Worm (Caenorhabditis elegans): ENCODE measurements around the gene arrd-18.

Gene arrd-18

ce11 chrV:3357106-3357505 lies 45.2 kb upstream of the arrd-18 start, which contains the start of gene scrm-3:
Gene scrm-3 (minus strand): TSS chrV:3357206.
- no peak for TF ChIP-seq hlh-11 (tag; optimal IDR thresholded peaks at IDR 0.05)
- TF ChIP-seq ZK337.2 (GFP tag; IDR thresholded peaks at IDR 0.05), result no peak
- no peak for TF ChIP-seq Y48G9A.11 (GFP tag; IDR thresholded peaks at IDR 0.05)
- TF ChIP-seq Y5F2A.4 (GFP tag; optimal IDR thresholded peaks at IDR 0.05), result no peak
- TF ChIP-seq Y105C5A.15 (GFP tag; IDR thresholded peaks at IDR 0.05), result no peak
- no peak for TF ChIP-seq mxl-3 (GFP tag; optimal IDR thresholded peaks at IDR 0.05)
- TF ChIP-seq nhr-10 (tag; optimal IDR thresholded peaks at IDR 0.05), result no peak
- TF ChIP-seq F26F4.8 (GFP tag; conservative IDR thresholded peaks at IDR 0.05), result no peak
- no peak for TF ChIP-seq lsy-2 (tag; optimal IDR thresholded peaks at IDR 0.05)
- TF ChIP-seq dve-1 (tag; optimal IDR thresholded peaks at IDR 0.05; ENCODE audit: insufficient read depth), result no peak
- TF ChIP-seq lin-39 (tag; optimal IDR thresholded peaks at IDR 0.05), result no peak
- TF ChIP-seq daf-19 (GFP tag; conservative IDR thresholded peaks at IDR 0.05), result no peak
- no peak for TF ChIP-seq ceh-28 (tag; optimal IDR thresholded peaks at IDR 0.05)
- no peak for TF ChIP-seq cey-2 (tag; optimal IDR thresholded peaks at IDR 0.05; ENCODE audit: borderline replicate concordance, insufficient read depth)
- TF ChIP-seq F10B5.3 (tag; optimal IDR thresholded peaks at IDR 0.05), result no peak

- TF ChIP-seq ces-1 (GFP tag; optimal IDR thresholded peaks at IDR 0.05), result no peak
- TF ChIP-seq unc-62 (GFP tag; optimal IDR thresholded peaks at IDR 0.05 in 1 of 2), result peak in 1 of 2 experiments; percentile 28
- TF ChIP-seq unc-62 (tag; optimal IDR thresholded peaks at IDR 0.05), result no peak
Observed at ce11 chrV:3355544-3355943, 43.6 kb upstream of the arrd-18 start.

- TF ChIP-seq ces-1 (GFP tag; optimal IDR thresholded peaks at IDR 0.05), result no peak
Observed at ce11 chrV:3352925-3353324, 41.0 kb upstream of the arrd-18 start, which contains the start of gene C17B7.12. Gene C17B7.12 (plus strand): TSS chrV:3353225.

DNA sequence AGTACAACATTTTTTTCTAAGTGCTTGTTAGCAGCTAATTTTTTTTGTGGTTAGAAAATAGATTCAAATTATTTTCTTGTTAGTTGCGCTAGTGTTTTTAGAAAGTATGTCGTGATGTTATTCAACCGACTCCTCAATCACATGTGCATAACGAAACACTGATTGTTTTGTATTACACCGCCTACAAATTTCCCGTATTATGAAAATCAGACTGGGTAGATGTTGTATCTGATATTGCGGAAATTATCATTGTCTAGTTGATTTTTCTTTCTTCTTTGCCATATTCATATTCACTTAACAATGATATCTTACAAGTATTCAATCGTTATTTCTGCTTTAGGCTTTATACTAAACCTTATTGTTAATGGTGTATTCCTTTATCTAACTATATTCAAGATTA lies 39.3 kb upstream of the arrd-18 start, which contains the start of gene str-63:
str-63 (plus strand) TSS at position 301 of the 400 bp plus-strand sequence.
- no peak for TF ChIP-seq lir-3 (tag; optimal IDR thresholded peaks at IDR 0.05)
- no peak for TF ChIP-seq pha-4 (GFP tag; IDR thresholded peaks at IDR 0.05)
- TF ChIP-seq pha-4 (tag; optimal IDR thresholded peaks at IDR 0.05), result no peak
- TF ChIP-seq mep-1 (tag; optimal IDR thresholded peaks at IDR 0.05), result no peak
- no peak for TF ChIP-seq unc-39 (tag; optimal IDR thresholded peaks at IDR 0.05)
- TF ChIP-seq ceh-82 (tag; optimal IDR thresholded peaks at IDR 0.05), result no peak
- TF ChIP-seq hlh-11 (tag; optimal IDR thresholded peaks at IDR 0.05), result no peak
- no peak for TF ChIP-seq nhr-102 (tag; optimal IDR thresholded peaks at IDR 0.05)

ce11 chrV:3349877-3350276 lies 38.0 kb upstream of the arrd-18 start, which contains the start of gene C17B7.15:
Gene C17B7.15 (plus strand): TSS chrV:3350177.
- no peak for TF ChIP-seq ceh-32 (tag; optimal IDR thresholded peaks at IDR 0.05; ENCODE audit: poor library complexity)
- peak in 1 of 2 experiments; percentile 60 for TF ChIP-seq daf-16 (GFP tag; optimal IDR thresholded peaks at IDR 0.05)
- TF ChIP-seq daf-16 (tag; optimal IDR thresholded peaks at IDR 0.05), result no peak

DNA sequence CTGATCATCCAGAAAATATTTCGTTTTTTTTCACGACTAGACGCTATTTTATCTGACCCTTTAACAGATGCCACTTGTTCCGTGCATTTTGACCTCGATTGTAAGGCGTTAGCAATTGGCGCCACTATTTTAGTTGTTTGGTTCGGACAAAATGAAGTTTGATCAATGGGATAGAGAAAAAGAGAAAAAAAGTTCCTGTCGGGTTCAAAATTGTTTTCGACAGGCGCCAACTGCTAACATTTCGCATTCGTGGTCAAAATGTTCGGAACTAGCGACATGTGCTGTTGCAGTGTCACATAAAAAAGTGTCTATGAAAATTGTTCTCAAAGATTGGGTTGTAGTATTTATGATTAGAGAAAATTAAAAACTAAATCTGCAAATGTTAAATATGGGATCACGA lies 35.6 kb upstream of the arrd-18 start:
- TF ChIP-seq daf-16 (GFP tag; optimal IDR thresholded peaks at IDR 0.05), result peak in 1 of 2 experiments; percentile 82
- no peak for TF ChIP-seq daf-16 (tag; optimal IDR thresholded peaks at IDR 0.05)
- peak; percentile 58 for TF ChIP-seq dmd-6 (GFP tag; IDR thresholded peaks at IDR 0.05)
- TF ChIP-seq mxl-3 (GFP tag; optimal IDR thresholded peaks at IDR 0.05), result no peak
- TF ChIP-seq nhr-48 (tag; optimal IDR thresholded peaks at IDR 0.05), result peak; percentile 2
- 0 out of 2 replicates have a peak, but pooled peaks have one; percentile 47 for TF ChIP-seq ceh-20 (GFP tag; IDR thresholded peaks at IDR 0.05)
- no peak for TF ChIP-seq nhr-41 (GFP tag; IDR thresholded peaks at IDR 0.05)
- TF ChIP-seq cey-2 (tag; optimal IDR thresholded peaks at IDR 0.05; ENCODE audit: borderline replicate concordance, insufficient read depth), result no peak
- no peak for TF ChIP-seq hlh-30 (tag; optimal IDR thresholded peaks at IDR 0.05; ENCODE audit: insufficient read depth)
- TF ChIP-seq arid-1 (GFP tag; conservative IDR thresholded peaks at IDR 0.05), result no peak
- no peak for TF ChIP-seq zip-11 (GFP tag; IDR thresholded peaks at IDR 0.05)
- no peak for TF ChIP-seq set-16 (GFP tag; IDR thresholded peaks at IDR 0.05)
- TF ChIP-seq aha-1 (tag), result peak; percentile 40
- TF ChIP-seq jun-1 (tag; optimal IDR thresholded peaks at IDR 0.05), result no peak
- TF ChIP-seq aly-2 (tag; optimal IDR thresholded peaks at IDR 0.05), result no peak
- TF ChIP-seq spr-3 (GFP tag; optimal IDR thresholded peaks at IDR 0.05), result no peak
- TF ChIP-seq hlh-11 (tag; optimal IDR thresholded peaks at IDR 0.05), result peak; percentile 64

All from whole organism, L4 larva.